Worm (Caenorhabditis elegans) whole organism, young adult: ENCODE results near the gene vab-7.

Experiments
- B0035.1 ChIP-seq: sonication (generic microtip); optimal IDR thresholded peaks from 2 replicates; lab custom pipeline; 2016; ENCODE audit warnings: missing genetic modification characterization, mild to moderate bottlenecking, missing compliant biosample characterization, missing genotype, missing genetic modification reagents
- B0261.1 ChIP-seq: sonication (generic microtip); optimal IDR thresholded peaks from 2 replicates; lab custom pipeline; 2016; ENCODE audit warnings: mild to moderate bottlenecking, missing genetic modification characterization, moderate library complexity, missing compliant biosample characterization
- B0336.3 ChIP-seq: fragments of 200-800 bp; sonication (Bioruptor generic); IDR thresholded peaks from 2 replicates; pipeline ENCODE4 v1.3.6; 2022; ENCODE audit warnings: missing genetic modification characterization, missing compliant biosample characterization
- D2030.7 ChIP-seq: fragments of 200-800 bp; sonication (Bioruptor generic); IDR thresholded peaks from 2 replicates; pipeline ENCODE4 v1.3.6; 2022; ENCODE audit warnings: missing genetic modification reagents, missing genetic modification characterization, missing compliant biosample characterization
- F49E8.2 ChIP-seq: sonication (generic microtip); optimal IDR thresholded peaks from 3 replicates; lab custom pipeline; 2017; ENCODE audit warnings: missing genetic modification characterization, mild to moderate bottlenecking, missing compliant biosample characterization, antibody characterized with exemption, moderate library complexity; ENCODE audit not compliant: insufficient read depth
- F52B5.7 ChIP-seq: sonication (generic microtip); optimal IDR thresholded peaks from 2 replicates; lab custom pipeline; 2016; ENCODE audit warnings: mild to moderate bottlenecking, missing genetic modification characterization, missing compliant biosample characterization
- K12H6.12 ChIP-seq: fragments of 200-800 bp; sonication (Bioruptor generic); optimal IDR thresholded peaks from 2 replicates; lab custom pipeline; 2018; ENCODE audit warnings: mild to moderate bottlenecking, missing genetic modification characterization, missing compliant biosample characterization
- Y53F4B.3 ChIP-seq: fragments of 200-800 bp; sonication (Bioruptor generic); IDR thresholded peaks from 2 replicates; pipeline ENCODE4 v1.3.6; 2022; ENCODE audit warnings: missing genetic modification reagents, missing genetic modification characterization, missing compliant biosample characterization
- Y53G8AR.9 ChIP-seq: fragments of 200-800 bp; sonication (Bioruptor generic); conservative IDR thresholded peaks from 2 replicates; pipeline ENCODE4 v1.3.6; 2022; ENCODE audit warnings: missing genetic modification reagents, missing genetic modification characterization, missing compliant biosample characterization
- Y56A3A.18 ChIP-seq: fragments of 200-800 bp; sonication (Bioruptor generic); IDR thresholded peaks from 2 replicates; pipeline ENCODE4 v1.3.6; 2022; ENCODE audit warnings: missing genetic modification reagents, missing genetic modification characterization, missing compliant biosample characterization
- ama-1 ChIP-seq, 3 experiments: fragments of 150-350 bp in 1 of 3; sonication (generic microtip) in 2 of 3; optimal IDR thresholded peaks; 2 replicates each; lab custom pipeline; 2014 to 2018; ENCODE audit warnings: missing biosample characterization in 2 of 3, missing genetic modification characterization in 2 of 3, missing genetic modification reagents in 2 of 3
- aptf-2 ChIP-seq: fragments of 200-800 bp; sonication (Bioruptor generic); conservative IDR thresholded peaks from 2 replicates; pipeline ENCODE4 v1.3.6; 2022; ENCODE audit warnings: missing genetic modification reagents, missing genetic modification characterization, missing compliant biosample characterization
- atf-7 ChIP-seq: sonication (generic microtip); optimal IDR thresholded peaks from 2 replicates; lab custom pipeline; 2017; ENCODE audit warnings: mild to moderate bottlenecking, missing genetic modification characterization, missing compliant biosample characterization
- attf-5 ChIP-seq: fragments of 200-800 bp; sonication (Bioruptor generic); optimal IDR thresholded peaks from 2 replicates; lab custom pipeline; 2018; ENCODE audit warnings: mild to moderate bottlenecking, missing genetic modification characterization, missing compliant biosample characterization
- ccch-3 ChIP-seq: fragments of 200-800 bp; sonication (Bioruptor generic); optimal IDR thresholded peaks from 2 replicates; lab custom pipeline; 2018; ENCODE audit warnings: mild to moderate bottlenecking, missing genetic modification characterization, missing compliant biosample characterization
- cebp-1 ChIP-seq, 2 experiments: fragments of 200-800 bp in 1 of 2; sonication (Bioruptor generic) in 1 of 2; sonication (generic microtip) in 1 of 2; IDR thresholded peaks in 1 of 2; optimal IDR thresholded peaks in 1 of 2; 2 replicates each; pipeline versions ENCODE4 v1.3.6 to Lab custom; 2017 to 2022; ENCODE audit warnings: missing compliant biosample characterization in 2 of 2, missing genetic modification characterization in 2 of 2, mild to moderate bottlenecking in 1 of 2, missing genetic modification reagents in 1 of 2, moderate library complexity in 1 of 2
- cebp-2 ChIP-seq: fragments of 200-800 bp; sonication (Bioruptor generic); IDR thresholded peaks from 2 replicates; pipeline ENCODE4 v1.3.6; 2022; ENCODE audit warnings: missing genetic modification characterization, missing compliant biosample characterization
- ceh-100 ChIP-seq: fragments of 200-800 bp; sonication (Bioruptor generic); IDR thresholded peaks from 2 replicates; pipeline ENCODE4 v1.3.6; 2022; ENCODE audit warnings: missing genetic modification reagents, missing genetic modification characterization, missing compliant biosample characterization
- ceh-79 ChIP-seq: sonication (generic microtip); optimal IDR thresholded peaks from 2 replicates; lab custom pipeline; 2017; ENCODE audit warnings: mild to moderate bottlenecking, missing genetic modification characterization, missing compliant biosample characterization
- ceh-91 ChIP-seq: fragments of 200-800 bp; sonication (Bioruptor generic); IDR thresholded peaks from 2 replicates; pipeline ENCODE4 v1.3.6; 2022; ENCODE audit warnings: missing genetic modification reagents, missing genetic modification characterization, missing compliant biosample characterization
- dpl-1 ChIP-seq: fragments of 150-350 bp; optimal IDR thresholded peaks from 2 replicates; lab custom pipeline; 2014; ENCODE audit warnings: missing biosample characterization, missing genetic modification reagents, missing genetic modification characterization
- efl-1 ChIP-seq: fragments of 150-350 bp; optimal IDR thresholded peaks from 2 replicates; lab custom pipeline; 2014; ENCODE audit warnings: missing biosample characterization, missing genetic modification reagents, missing genetic modification characterization
- egl-44 ChIP-seq: fragments of 200-800 bp; sonication (Bioruptor generic); IDR thresholded peaks from 2 replicates; pipeline ENCODE4 v1.3.6; 2022; ENCODE audit warnings: missing genetic modification reagents, missing genetic modification characterization, missing compliant biosample characterization
- him-1 ChIP-seq: sonication (generic microtip); optimal IDR thresholded peaks from 2 replicates; lab custom pipeline; 2016; ENCODE audit warnings: missing genotype, missing genetic modification reagents, missing genetic modification characterization, missing compliant biosample characterization
- hlh-12 ChIP-seq: sonication (generic microtip); optimal IDR thresholded peaks from 2 replicates; lab custom pipeline; 2016; ENCODE audit warnings: missing genetic modification characterization, missing compliant biosample characterization
- hmg-1.2 ChIP-seq: fragments of 200-800 bp; sonication (Bioruptor generic); IDR thresholded peaks from 2 replicates; pipeline ENCODE4 v1.3.6; 2022; ENCODE audit warnings: missing genetic modification reagents, missing genetic modification characterization, missing compliant biosample characterization
- lin-35 ChIP-seq, 3 experiments: fragments of 150-350 bp in 2 of 3; sonication (generic microtip) in 1 of 3; optimal IDR thresholded peaks; 2 replicates each; lab custom pipeline; 2014 to 2018; ENCODE audit warnings: missing biosample characterization in 3 of 3, missing genetic modification characterization in 3 of 3, missing genetic modification reagents in 3 of 3
- lir-1 ChIP-seq: fragments of 200-800 bp; sonication (Bioruptor generic); conservative IDR thresholded peaks from 2 replicates; pipeline ENCODE4 v1.3.6; 2022; ENCODE audit warnings: missing genetic modification reagents, missing genetic modification characterization, missing compliant biosample characterization
- madf-3 ChIP-seq: fragments of 200-800 bp; sonication (Bioruptor generic); IDR thresholded peaks from 2 replicates; pipeline ENCODE4 v1.3.6; 2022; ENCODE audit warnings: missing genetic modification reagents, missing genetic modification characterization, missing compliant biosample characterization
- madf-6 ChIP-seq: fragments of 200-800 bp; sonication (Bioruptor generic); IDR thresholded peaks from 2 replicates; pipeline ENCODE4 v1.3.6; 2022; ENCODE audit warnings: missing genetic modification reagents, missing genetic modification characterization, missing compliant biosample characterization
- mcd-1 ChIP-seq: fragments of 200-800 bp; sonication (Bioruptor generic); IDR thresholded peaks from 2 replicates; pipeline ENCODE4 v1.3.6; 2022; ENCODE audit warnings: missing genetic modification reagents, missing genetic modification characterization, missing compliant biosample characterization
- nfyb-1 ChIP-seq: fragments of 200-800 bp; sonication (Bioruptor generic); IDR thresholded peaks from 2 replicates; pipeline ENCODE4 v1.3.6; 2022; ENCODE audit warnings: missing genetic modification reagents, missing genetic modification characterization, missing compliant biosample characterization
- nhr-120 ChIP-seq: fragments of 200-800 bp; sonication (Bioruptor generic); IDR thresholded peaks from 2 replicates; pipeline ENCODE4 v1.3.6; 2022; ENCODE audit warnings: missing genetic modification characterization, missing compliant biosample characterization
- nhr-80 ChIP-seq: sonication (generic microtip); optimal IDR thresholded peaks from 2 replicates; lab custom pipeline; 2016; ENCODE audit warnings: missing genetic modification characterization, missing compliant biosample characterization
- pha-4 ChIP-seq: fragments of 150-350 bp; sonication (generic microtip); optimal IDR thresholded peaks from 2 replicates; lab custom pipeline; 2014; ENCODE audit warnings: missing biosample characterization, missing genetic modification reagents, missing genetic modification characterization
- somi-1 ChIP-seq: fragments of 200-800 bp; sonication (Bioruptor generic); optimal IDR thresholded peaks from 2 replicates; lab custom pipeline; 2018; ENCODE audit warnings: mild to moderate bottlenecking, missing genetic modification characterization, missing compliant biosample characterization
- tbx-9 ChIP-seq: sonication (generic microtip); optimal IDR thresholded peaks from 2 replicates; lab custom pipeline; 2016; ENCODE audit warnings: borderline replicate concordance, missing genetic modification characterization, inconsistent platforms, missing compliant biosample characterization
- tlf-1 ChIP-seq: fragments of 200-800 bp; sonication (Bioruptor generic); optimal IDR thresholded peaks from 2 replicates; lab custom pipeline; 2018; ENCODE audit warnings: mild to moderate bottlenecking, missing genetic modification characterization, missing compliant biosample characterization
- zfh-2 ChIP-seq: fragments of 200-800 bp; sonication (Bioruptor generic); conservative IDR thresholded peaks from 2 replicates; pipeline ENCODE4 v1.3.6; 2022; ENCODE audit warnings: missing genetic modification reagents, missing genetic modification characterization, missing compliant biosample characterization
- ztf-22 ChIP-seq: fragments of 200-800 bp; sonication (Bioruptor generic); optimal IDR thresholded peaks from 2 replicates; lab custom pipeline; 2018; ENCODE audit warnings: mild to moderate bottlenecking, missing genetic modification characterization, moderate library complexity, missing compliant biosample characterization
- ztf-25 ChIP-seq: fragments of 200-800 bp; sonication (Bioruptor generic); IDR thresholded peaks from 2 replicates; pipeline ENCODE4 v1.3.6; 2022; ENCODE audit warnings: missing genetic modification reagents, missing genetic modification characterization, missing compliant biosample characterization
- ztf-26 ChIP-seq: sonication (generic microtip); optimal IDR thresholded peaks from 2 replicates; lab custom pipeline; 2017; ENCODE audit warnings: missing genetic modification characterization, missing compliant biosample characterization

vab-7 gene

ce11 chrIII:10903009-10903609 lies 17.0 kb upstream of the vab-7 start:
- TF ChIP-seq aptf-2 (no peak), egl-44 (GFP tag; lab: Robert Waterston, UW) (no peak), hlh-12 (tag; lab: Kevin White, UChicago) (no peak), atf-7 (tag; lab: Kevin White, UChicago) (peak; percentile 62), dpl-1 (GFP tag; lab: Kevin White, UChicago) (no peak), B0035.1 (tag; lab: Kevin White, UChicago) (no peak), K12H6.12 (tag; lab: Kevin White, UChicago) (peak; percentile 12), somi-1 (no peak), ccch-3 (GFP tag; lab: Kevin White, UChicago) (no peak), efl-1 (GFP tag; lab: Kevin White, UChicago) (no peak), Y53G8AR.9 (GFP tag; lab: Robert Waterston, UW) (no peak), madf-3 (GFP tag; lab: Robert Waterston, UW) (no peak), Y53F4B.3 (GFP tag; lab: Robert Waterston, UW) (no peak)

ce11 chrIII:10904320-10904961 lies 15.7 kb upstream of the vab-7 start:
- TF ChIP-seq dpl-1 (GFP tag; lab: Kevin White, UChicago) (peak; percentile 79), lin-35 (GFP tag; optimal IDR thresholded peaks at IDR 0.05; lab: Kevin White, UChicago) (peak in 1 of 3 experiments; percentile 76), efl-1 (GFP tag; lab: Kevin White, UChicago) (peak; percentile 54), atf-7 (tag; lab: Kevin White, UChicago) (no peak)

ce11 chrIII:10905112-10905511 lies 15.0 kb upstream of the vab-7 start:
- TF ChIP-seq F49E8.2 (tag; lab: Kevin White, UChicago) (no peak), F52B5.7 (no peak), B0261.1 (tag; lab: Kevin White, UChicago) (no peak), tlf-1 (GFP tag; lab: Kevin White, UChicago) (no peak), D2030.7 (GFP tag; lab: Robert Waterston, UW) (no peak), madf-6 (GFP tag; lab: Robert Waterston, UW) (no peak), nhr-80 (tag; lab: Kevin White, UChicago) (no peak), mcd-1 (GFP tag; lab: Robert Waterston, UW) (peak; percentile 40), ztf-25 (GFP tag; lab: Robert Waterston, UW) (no peak), ama-1 (optimal IDR thresholded peaks at IDR 0.05; lab: Kevin White, UChicago) (no peak), ama-1 (GFP tag; optimal IDR thresholded peaks at IDR 0.05; lab: Kevin White, UChicago) (peak in 1 of 2 experiments; percentile 12), B0035.1 (tag; lab: Kevin White, UChicago) (no peak), zfh-2 (0 out of 2 replicates have a peak, but pooled peaks have one; percentile 18), ccch-3 (GFP tag; lab: Kevin White, UChicago) (no peak), pha-4 (tag; lab: Kevin White, UChicago) (no peak), dpl-1 (GFP tag; lab: Kevin White, UChicago) (peak; percentile 51), somi-1 (no peak), nhr-120 (GFP tag; lab: Robert Waterston, UW) (no peak), ceh-79 (tag; lab: Kevin White, UChicago) (no peak), nfyb-1 (no peak), cebp-2 (no peak), tbx-9 (no peak), lir-1 (GFP tag; lab: Robert Waterston, UW) (no peak), cebp-1 (GFP tag; IDR thresholded peaks at IDR 0.05; lab: Robert Waterston, UW) (0 out of 2 replicates have a peak, but pooled peaks have one; percentile 19), cebp-1 (tag; optimal IDR thresholded peaks at IDR 0.05; lab: Kevin White, UChicago) (peak; percentile 52), B0336.3 (no peak), hmg-1.2 (GFP tag; lab: Robert Waterston, UW) (peak; percentile 84), Y56A3A.18 (GFP tag; lab: Robert Waterston, UW) (no peak), ceh-91 (GFP tag; lab: Robert Waterston, UW) (no peak), attf-5 (no peak), him-1 (tag; lab: Kevin White, UChicago) (no peak), ztf-26 (tag; lab: Kevin White, UChicago) (no peak), ceh-100 (GFP tag; lab: Robert Waterston, UW) (no peak), ztf-22 (no peak)
